Fruit fly (Drosophila melanogaster): ENCODE results near the gene elav.

The elav gene

dm6 chrX:460447-460846 lies 62.6 kb downstream of the elav start, which contains the start of gene ase:
ase (plus strand) TSS chrX:460747.
- TF ChIP-seq sens (GFP tag) = peak; percentile 12
- TF ChIP-seq CG1233 (GFP tag; optimal IDR thresholded peaks at IDR 0.05) = no peak
- peak; percentile 32 for TF ChIP-seq cg (GFP tag; optimal IDR thresholded peaks at IDR 0.05)
- TF ChIP-seq ase (GFP tag; IDR thresholded peaks at IDR 0.05) = peak; percentile 39; the same call in 1 of the 3 replicates
- peak; percentile 24 for TF ChIP-seq pros (GFP tag; optimal IDR thresholded peaks at IDR 0.05)

Data from whole organism, embryonic.